Worm (Caenorhabditis elegans) whole organism, L1 larva: ENCODE measurements around the gene srr-2.

Experiments used
- egl-27 ChIP-seq, 2 experiments: fragments of 150-350 bp in 1 of 2; sonication (generic microtip); optimal IDR thresholded peaks; 3 replicates each; lab custom pipeline; 2017 to 2018; ENCODE audit warnings: missing biosample characterization in 2 of 2, missing genetic modification characterization in 2 of 2, missing genetic modification reagents in 2 of 2
- lsy-2 ChIP-seq, 2 experiments: fragments of 150-350 bp; optimal IDR thresholded peaks; 2 replicates each; lab custom pipeline; 2014; ENCODE audit warnings: missing biosample characterization in 2 of 2, missing genetic modification characterization in 2 of 2

DNA sequence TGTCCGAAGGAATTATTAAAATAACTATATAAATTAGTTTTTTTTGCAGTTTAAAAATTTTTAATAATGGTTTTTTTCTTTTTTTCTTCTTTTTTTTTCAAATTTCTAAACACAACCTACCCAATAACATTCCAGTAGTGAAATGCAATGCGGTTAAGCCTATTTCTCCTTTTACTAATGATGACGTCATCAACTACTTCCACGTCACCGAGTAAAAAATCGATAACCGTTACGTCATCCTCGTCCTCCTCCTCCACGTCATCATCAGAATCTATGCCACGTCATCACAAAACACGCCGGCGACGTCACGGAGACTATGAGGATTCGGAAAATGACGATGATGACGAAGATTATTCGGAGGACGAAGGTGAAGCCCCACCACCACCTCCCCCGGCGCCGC is 42.4 kb downstream of the srr-2 start, which contains the start of gene hot-2:
- TF ChIP-seq lsy-2 (tag; optimal IDR thresholded peaks at IDR 0.05; lab: Kevin White, UChicago), result no peak
- no peak for TF ChIP-seq egl-27 (tag; optimal IDR thresholded peaks at IDR 0.05; lab: Kevin White, UChicago)
